Worm (Caenorhabditis elegans) whole organism, L2 larva: ENCODE measurements around the gene tsp-13.

Experiments
- C34F6.9 ChIP-seq: fragments of 150-350 bp; optimal IDR thresholded peaks from 2 replicates; lab custom pipeline; 2014; ENCODE audit warnings: missing biosample characterization, missing genetic modification characterization
- F13H6.1 ChIP-seq: sonication (generic microtip); optimal IDR thresholded peaks from 2 replicates; lab custom pipeline; 2016; ENCODE audit warnings: missing genetic modification characterization, missing compliant biosample characterization
- R02D3.7 ChIP-seq: fragments of 150-350 bp; optimal IDR thresholded peaks from 2 replicates; lab custom pipeline; 2014; ENCODE audit warnings: missing biosample characterization, missing genetic modification characterization
- ZK546.5 ChIP-seq: sonication (generic microtip); optimal IDR thresholded peaks from 2 replicates; lab custom pipeline; 2017; ENCODE audit warnings: missing biosample characterization, missing genetic modification characterization
- alr-1 ChIP-seq: fragments of 150-350 bp; optimal IDR thresholded peaks from 2 replicates; lab custom pipeline; 2014; ENCODE audit warnings: missing biosample characterization, missing genetic modification characterization
- aly-2 ChIP-seq: fragments of 150-350 bp; optimal IDR thresholded peaks from 2 replicates; lab custom pipeline; 2014; ENCODE audit warnings: missing biosample characterization, missing genetic modification characterization
- ceh-16 ChIP-seq: fragments of 150-350 bp; optimal IDR thresholded peaks from 2 replicates; lab custom pipeline; 2014; ENCODE audit warnings: missing biosample characterization, missing genetic modification characterization
- crh-2 ChIP-seq: sonication (generic microtip); optimal IDR thresholded peaks from 2 replicates; lab custom pipeline; 2017; ENCODE audit warnings: missing biosample characterization, missing genetic modification characterization
- dmd-4 ChIP-seq: sonication (generic microtip); optimal IDR thresholded peaks from 2 replicates; lab custom pipeline; 2017; ENCODE audit warnings: missing biosample characterization, missing genetic modification characterization
- elt-1 ChIP-seq: fragments of 150-350 bp; optimal IDR thresholded peaks from 2 replicates; lab custom pipeline; 2014; ENCODE audit warnings: missing biosample characterization, missing genetic modification characterization
- fos-1 ChIP-seq: fragments of 150-350 bp; optimal IDR thresholded peaks from 2 replicates; lab custom pipeline; 2014; ENCODE audit warnings: missing biosample characterization, missing genetic modification characterization
- gmeb-1 ChIP-seq: fragments of 150-350 bp; optimal IDR thresholded peaks from 2 replicates; lab custom pipeline; 2014; ENCODE audit warnings: missing biosample characterization, missing genetic modification characterization
- lin-13 ChIP-seq: fragments of 150-350 bp; optimal IDR thresholded peaks from 2 replicates; lab custom pipeline; 2014; ENCODE audit warnings: missing biosample characterization, missing genetic modification reagents, missing genetic modification characterization
- lsy-2 ChIP-seq, 2 experiments: fragments of 150-350 bp in 1 of 2; sonication (generic microtip) in 1 of 2; optimal IDR thresholded peaks; 2 replicates each; lab custom pipeline; 2014 to 2017; ENCODE audit warnings: missing biosample characterization in 2 of 2, missing genetic modification characterization in 2 of 2
- mab-5 ChIP-seq: fragments of 150-350 bp; optimal IDR thresholded peaks from 2 replicates; lab custom pipeline; 2014; ENCODE audit warnings: missing biosample characterization, missing genetic modification characterization
- mdl-1 ChIP-seq, 2 experiments: fragments of 150-350 bp in 1 of 2; sonication (generic microtip) in 1 of 2; optimal IDR thresholded peaks; 2 replicates each; lab custom pipeline; 2017; ENCODE audit warnings: missing biosample characterization in 2 of 2, missing genetic modification characterization in 2 of 2
- nhr-10 ChIP-seq: sonication (generic microtip); optimal IDR thresholded peaks from 2 replicates; lab custom pipeline; 2017; ENCODE audit warnings: missing biosample characterization, missing genetic modification characterization
- nhr-129 ChIP-seq: fragments of 150-350 bp; optimal IDR thresholded peaks from 2 replicates; lab custom pipeline; 2014; ENCODE audit warnings: missing biosample characterization, missing genetic modification characterization
- nhr-21 ChIP-seq: fragments of 150-350 bp; optimal IDR thresholded peaks from 2 replicates; lab custom pipeline; 2014; ENCODE audit warnings: missing biosample characterization, missing genetic modification characterization
- nhr-23 ChIP-seq: fragments of 150-350 bp; optimal IDR thresholded peaks from 2 replicates; lab custom pipeline; 2014; ENCODE audit warnings: missing biosample characterization, missing genetic modification reagents, missing genetic modification characterization
- nhr-237 ChIP-seq: fragments of 150-350 bp; optimal IDR thresholded peaks from 2 replicates; lab custom pipeline; 2014; ENCODE audit warnings: missing biosample characterization, missing genetic modification characterization
- nhr-25 ChIP-seq: fragments of 150-350 bp; sonication (generic microtip); optimal IDR thresholded peaks from 3 replicates; lab custom pipeline; 2014; ENCODE audit warnings: missing biosample characterization, missing genetic modification characterization
- nhr-6 ChIP-seq: fragments of 150-350 bp; optimal IDR thresholded peaks from 2 replicates; lab custom pipeline; 2014; ENCODE audit warnings: missing biosample characterization, missing genetic modification characterization
- peb-1 ChIP-seq: fragments of 150-350 bp; optimal IDR thresholded peaks from 2 replicates; lab custom pipeline; 2014; ENCODE audit warnings: missing biosample characterization, missing genetic modification characterization
- skn-1 ChIP-seq: sonication (generic microtip); optimal IDR thresholded peaks from 2 replicates; lab custom pipeline; 2017; ENCODE audit warnings: missing biosample characterization, missing genetic modification characterization
- sma-3 ChIP-seq: sonication (generic microtip); optimal IDR thresholded peaks from 2 replicates; lab custom pipeline; 2016; ENCODE audit warnings: missing genetic modification reagents, missing genetic modification characterization, missing compliant biosample characterization
- sma-9 ChIP-seq, 2 experiments: fragments of 150-350 bp in 1 of 2; sonication (generic microtip) in 1 of 2; optimal IDR thresholded peaks; 2 replicates each; lab custom pipeline; 2014 to 2016; ENCODE audit warnings: missing genetic modification characterization in 2 of 2, mild to moderate bottlenecking in 1 of 2, missing biosample characterization in 1 of 2, missing compliant biosample characterization in 1 of 2, missing genetic modification reagents in 1 of 2, moderate library complexity in 1 of 2
- unc-39 ChIP-seq: fragments of 150-350 bp; optimal IDR thresholded peaks from 2 replicates; lab custom pipeline; 2014; ENCODE audit warnings: missing biosample characterization, missing genetic modification characterization
- unc-55 ChIP-seq: fragments of 150-350 bp; sonication (generic microtip); optimal IDR thresholded peaks from 3 replicates; lab custom pipeline; 2014; ENCODE audit warnings: missing biosample characterization, missing genetic modification reagents, missing genetic modification characterization
- zag-1 ChIP-seq: fragments of 150-350 bp; optimal IDR thresholded peaks from 2 replicates; lab custom pipeline; 2014; ENCODE audit warnings: missing biosample characterization, missing genetic modification characterization
- ztf-1 ChIP-seq: fragments of 200-800 bp; sonication (Bioruptor generic); conservative IDR thresholded peaks from 2 replicates; pipeline ENCODE4 v1.3.6; 2022; ENCODE audit warnings: missing genetic modification characterization, missing compliant biosample characterization
- ztf-4 ChIP-seq: fragments of 150-350 bp; optimal IDR thresholded peaks from 2 replicates; lab custom pipeline; 2014; ENCODE audit warnings: missing biosample characterization, missing genetic modification characterization

tsp-13 gene

ce11 chrV:19148350-19148749 is 5.6 kb upstream of the tsp-13 start:
- TF ChIP-seq zag-1 (tag; lab: Kevin White, UChicago) (no peak), F13H6.1 (tag; lab: Kevin White, UChicago) (no peak), fos-1 (no peak)

ce11 chrV:19149057-19149456 is 4.8 kb upstream of the tsp-13 start, which contains the start of gene Y39B6A.7:
Gene Y39B6A.7 (minus strand): TSS chrV:19149157.
- no peak for TF ChIP-seq R02D3.7 (tag; lab: Kevin White, UChicago)
- TF ChIP-seq nhr-6 = no peak
- TF ChIP-seq sma-9 (GFP tag; optimal IDR thresholded peaks at IDR 0.05; lab: Kevin White, UChicago) = no peak
- no peak for TF ChIP-seq sma-9 (tag; optimal IDR thresholded peaks at IDR 0.05; lab: Kevin White, UChicago)
- TF ChIP-seq unc-55 (GFP tag; lab: Kevin White, UChicago) = no peak
- no peak for TF ChIP-seq nhr-21 (tag; lab: Kevin White, UChicago)
- TF ChIP-seq zag-1 (tag; lab: Kevin White, UChicago) = no peak
- TF ChIP-seq mab-5 (tag; lab: Kevin White, UChicago) = no peak
- TF ChIP-seq ztf-1 (GFP tag; lab: Robert Waterston, UW) = no peak
- TF ChIP-seq, all 48 proteins: peak for 0

DNA sequence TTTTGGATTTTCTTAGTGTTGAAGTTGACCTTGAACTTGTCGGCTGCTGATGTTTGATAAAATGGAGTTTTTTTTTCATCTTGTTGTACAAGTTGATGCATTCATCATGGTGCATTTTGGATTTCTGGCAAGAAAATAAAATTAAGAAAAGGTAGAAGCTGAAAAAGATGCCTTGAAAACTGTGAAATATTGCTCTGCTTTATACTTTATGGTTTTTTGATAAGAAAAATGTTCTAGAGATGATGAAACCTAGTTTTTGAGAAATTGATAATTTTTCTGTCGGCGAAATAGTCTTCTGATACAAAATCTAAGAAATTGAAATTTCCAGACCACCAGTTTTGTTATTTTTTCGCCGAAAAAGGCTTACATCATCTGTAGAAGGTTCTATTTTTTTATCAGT is 1.6 kb upstream of the tsp-13 start, which contains the start of gene Y39B6A.69:
Gene Y39B6A.69 (minus strand): TSS at position 101 of the 400 bp plus-strand sequence.
- TF ChIP-seq lin-13 (GFP tag; lab: Kevin White, UChicago) = no peak
- no peak for TF ChIP-seq alr-1 (tag; lab: Kevin White, UChicago)
- no peak for TF ChIP-seq mab-5 (tag; lab: Kevin White, UChicago)
- TF ChIP-seq nhr-21 (tag; lab: Kevin White, UChicago) = no peak
- TF ChIP-seq ZK546.5 (tag; lab: Kevin White, UChicago) = no peak
- TF ChIP-seq skn-1 (tag; lab: Kevin White, UChicago) = no peak
- no peak for TF ChIP-seq C34F6.9 (tag; lab: Kevin White, UChicago)
- no peak for TF ChIP-seq nhr-129 (tag; lab: Kevin White, UChicago)
- no peak for TF ChIP-seq ceh-16
- TF ChIP-seq elt-1 (tag; lab: Kevin White, UChicago) = no peak
- no peak for TF ChIP-seq nhr-10 (tag; lab: Kevin White, UChicago)
- TF ChIP-seq aly-2 (tag; lab: Kevin White, UChicago) = no peak
- no peak for TF ChIP-seq peb-1 (tag; lab: Kevin White, UChicago)
- no peak for TF ChIP-seq nhr-25 (tag; lab: Kevin White, UChicago)
- TF ChIP-seq lsy-2 (tag; optimal IDR thresholded peaks at IDR 0.05; lab: Kevin White, UChicago) = no peak
- no peak for TF ChIP-seq F13H6.1 (tag; lab: Kevin White, UChicago)

ce11 chrV:19153244-19153643 is 662 bp upstream of the tsp-13 start:
- no peak for TF ChIP-seq nhr-10 (tag; lab: Kevin White, UChicago)
- no peak for TF ChIP-seq F13H6.1 (tag; lab: Kevin White, UChicago)
- TF ChIP-seq C34F6.9 (tag; lab: Kevin White, UChicago) = no peak
- no peak for TF ChIP-seq nhr-25 (tag; lab: Kevin White, UChicago)
- TF ChIP-seq nhr-237 (tag; lab: Kevin White, UChicago) = no peak
- no peak for TF ChIP-seq lin-13 (GFP tag; lab: Kevin White, UChicago)
- TF ChIP-seq nhr-23 (tag; lab: Kevin White, UChicago) = no peak
- peak; percentile 68 for TF ChIP-seq fos-1

DNA sequence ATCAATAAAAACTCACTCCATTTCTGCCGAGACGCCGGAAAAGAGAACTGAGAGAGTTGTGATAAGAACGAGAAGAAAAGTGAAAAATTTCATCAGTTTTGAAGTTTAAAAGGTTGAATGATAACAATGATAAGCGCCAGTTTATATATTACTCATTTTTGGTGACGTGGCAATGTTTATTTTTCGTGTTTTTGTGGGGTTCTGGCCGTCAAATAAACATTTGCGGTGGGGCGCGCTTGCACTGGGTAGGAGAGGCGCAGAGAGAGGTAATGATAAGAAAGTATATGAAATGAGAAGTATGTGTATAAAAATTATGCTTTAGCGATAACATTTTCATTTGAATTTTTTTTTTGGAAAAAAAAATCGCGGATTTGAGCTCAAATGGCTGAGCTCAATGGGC is 4.8 kb downstream of the tsp-13 start, which contains the start of gene Y39B6A.5:
Gene Y39B6A.5 (minus strand): TSS at position 214 of the 400 bp plus-strand sequence.
- TF ChIP-seq F13H6.1 (tag; lab: Kevin White, UChicago) (peak; percentile 74), dmd-4 (no peak), sma-9 (GFP tag; optimal IDR thresholded peaks at IDR 0.05; lab: Kevin White, UChicago) (no peak), sma-9 (tag; optimal IDR thresholded peaks at IDR 0.05; lab: Kevin White, UChicago) (no peak), unc-39 (tag; lab: Kevin White, UChicago) (no peak), mdl-1 (tag; optimal IDR thresholded peaks at IDR 0.05; lab: Kevin White, UChicago) (peak in 1 of 2 experiments; percentile 13), nhr-129 (tag; lab: Kevin White, UChicago) (peak; percentile 58), sma-3 (GFP tag; lab: Kevin White, UChicago) (peak; percentile 72), alr-1 (tag; lab: Kevin White, UChicago) (no peak), fos-1 (peak; percentile 98), gmeb-1 (tag; lab: Kevin White, UChicago) (peak; percentile 77), crh-2 (peak; percentile 99), unc-55 (GFP tag; lab: Kevin White, UChicago) (peak; percentile 12), ceh-16 (no peak), ztf-4 (no peak), lin-13 (GFP tag; lab: Kevin White, UChicago) (peak; percentile 16), lsy-2 (tag; optimal IDR thresholded peaks at IDR 0.05; lab: Kevin White, UChicago) (peak in 1 of 2 experiments; percentile 42), ZK546.5 (tag; lab: Kevin White, UChicago) (no peak), nhr-237 (tag; lab: Kevin White, UChicago) (no peak)
- TF ChIP-seq, all 48 proteins: peak for 10
